Fruit fly (Drosophila melanogaster) whole organism, wandering third instar larva: ENCODE measurements around the gene klar.

Source experiments
- HLH106 ChIP-seq: fragments of 200-800 bp; optimal IDR thresholded peaks from 3 replicates; lab custom pipeline; 2019; ENCODE audit warnings: missing biosample characterization, mild to moderate bottlenecking, missing genetic modification characterization, moderate library complexity
- Hr78 ChIP-seq: fragments of >200 bp; optimal IDR thresholded peaks from 2 replicates; lab custom pipeline; 2017; ENCODE audit warnings: missing biosample characterization, missing genetic modification characterization
- br ChIP-seq: fragments of 200-800 bp; sonication (Bioruptor generic); optimal IDR thresholded peaks from 2 replicates; lab custom pipeline; 2016; ENCODE audit warnings: missing biosample characterization, missing genetic modification characterization
- fru ChIP-seq: fragments of 200-800 bp; sonication (Bioruptor generic); optimal IDR thresholded peaks from 3 replicates; lab custom pipeline; 2016; ENCODE audit warnings: missing biosample characterization, mild to moderate bottlenecking, missing genetic modification characterization
- h ChIP-seq: fragments of 200-800 bp; sonication (Bioruptor generic); optimal IDR thresholded peaks from 3 replicates; lab custom pipeline; 2016; ENCODE audit warnings: missing biosample characterization, mild to moderate bottlenecking, missing genetic modification characterization
- usp ChIP-seq: fragments of >200 bp; optimal IDR thresholded peaks from 2 replicates; lab custom pipeline; 2017; ENCODE audit warnings: missing biosample characterization, missing genetic modification characterization

DNA sequence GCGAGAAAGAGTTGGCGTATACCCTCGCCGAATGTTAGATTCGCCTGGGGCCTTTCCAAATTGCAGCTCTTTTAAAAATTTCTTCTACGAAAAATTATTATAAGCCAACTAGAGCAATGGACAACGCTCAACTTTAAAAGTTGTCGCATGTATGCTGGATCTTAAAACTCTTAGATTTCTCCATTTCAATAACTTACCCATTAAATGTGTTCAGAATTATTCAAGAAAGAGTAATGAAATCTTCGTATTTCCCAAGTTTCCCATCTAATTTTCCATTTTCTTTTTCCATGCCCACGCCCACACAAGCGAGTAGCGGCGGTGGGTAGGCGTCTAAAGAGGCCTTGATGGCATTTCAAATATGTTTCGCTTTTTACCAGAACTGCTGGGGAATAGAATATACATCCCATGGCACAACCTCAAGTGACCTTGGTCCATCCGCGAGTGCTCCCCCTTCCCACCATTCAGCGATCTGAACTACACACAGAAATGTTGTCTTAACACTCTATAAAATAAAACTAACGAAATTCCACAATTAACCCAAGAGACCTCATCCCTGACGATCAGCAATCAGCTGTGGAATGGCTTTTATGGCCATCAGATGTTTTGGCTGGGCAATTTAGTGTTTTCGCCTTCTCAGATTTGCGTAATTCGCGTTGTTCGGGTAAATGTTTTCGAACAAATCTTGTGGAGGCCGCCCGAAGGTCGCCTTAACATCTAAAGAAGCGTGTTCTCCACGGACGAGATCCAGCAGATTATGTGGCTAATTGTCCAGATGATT lies 85.4 kb downstream of the klar start:
- TF ChIP-seq HLH106 (tag; lab: Kevin White, UChicago), result no peak
- TF ChIP-seq h (GFP tag; lab: Kevin White, UChicago), result no peak
- no peak for TF ChIP-seq br (GFP tag; lab: Kevin White, UChicago)
- no peak for TF ChIP-seq fru
- TF ChIP-seq usp (GFP tag; lab: Kevin White, UChicago), result no peak
- no peak for TF ChIP-seq Hr78 (GFP tag; lab: Kevin White, UChicago)
